Fruit fly (Drosophila melanogaster): Measurements from ENCODE around the gene CG10283.

Gene CG10283

dm6 chr2L:18466669-18467068, 17.6 kb downstream of the CG10283 start:
- TF ChIP-seq CTCF (optimal IDR thresholded peaks at IDR 0.05) (no peak), CG8478 (optimal IDR thresholded peaks at IDR 0.05) (no peak)

DNA sequence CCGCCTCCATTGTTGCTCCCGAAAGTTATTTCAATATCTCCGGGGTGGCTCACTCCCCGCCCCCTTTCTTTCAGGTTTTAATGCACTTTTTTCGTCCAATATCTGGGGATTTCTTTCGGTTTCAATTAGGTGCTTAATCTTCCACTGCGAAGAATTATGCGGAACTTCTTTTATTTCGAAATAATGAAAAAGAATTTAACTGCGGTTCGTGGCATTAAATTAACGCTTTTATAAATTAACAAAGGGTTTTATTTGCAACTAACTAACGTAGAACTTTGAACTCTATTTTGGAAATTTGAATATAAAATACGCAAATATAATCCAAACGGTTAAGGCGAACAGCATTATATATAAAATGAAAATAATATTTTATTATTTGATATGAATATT, 18.1 kb downstream of the CG10283 start:
- TF ChIP-seq CTCF (optimal IDR thresholded peaks at IDR 0.05): no peak
- TF ChIP-seq CG8478 (optimal IDR thresholded peaks at IDR 0.05): no peak

- no peak for TF ChIP-seq CTCF (optimal IDR thresholded peaks at IDR 0.05)
- no peak for TF ChIP-seq CG8478 (optimal IDR thresholded peaks at IDR 0.05)
These were observed 18.7 kb downstream of the CG10283 start for dm6 chr2L:18465402-18466201.

DNA sequence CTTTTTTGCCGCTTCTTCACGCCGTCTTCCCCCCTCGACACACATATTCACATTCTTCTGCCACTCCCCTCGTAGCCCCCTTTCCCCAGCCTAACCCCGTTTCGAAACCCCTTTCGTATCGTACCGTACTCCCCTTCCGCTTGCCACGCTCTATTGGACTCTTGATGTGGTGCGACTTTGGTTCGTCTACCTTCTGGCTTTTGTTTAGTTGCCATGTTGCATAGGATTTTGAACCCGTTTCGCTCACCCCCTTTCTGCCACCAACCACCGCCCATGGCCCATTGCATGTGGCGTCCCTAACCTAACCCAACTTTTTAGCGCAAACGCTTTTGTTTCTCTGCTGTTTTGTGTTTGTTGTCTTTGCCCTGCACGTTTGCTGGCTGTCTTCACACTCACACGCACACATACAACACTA, 20.2 kb downstream of the CG10283 start:
- TF ChIP-seq CTCF (optimal IDR thresholded peaks at IDR 0.05): no peak
- no peak for TF ChIP-seq CG8478 (optimal IDR thresholded peaks at IDR 0.05)

DNA sequence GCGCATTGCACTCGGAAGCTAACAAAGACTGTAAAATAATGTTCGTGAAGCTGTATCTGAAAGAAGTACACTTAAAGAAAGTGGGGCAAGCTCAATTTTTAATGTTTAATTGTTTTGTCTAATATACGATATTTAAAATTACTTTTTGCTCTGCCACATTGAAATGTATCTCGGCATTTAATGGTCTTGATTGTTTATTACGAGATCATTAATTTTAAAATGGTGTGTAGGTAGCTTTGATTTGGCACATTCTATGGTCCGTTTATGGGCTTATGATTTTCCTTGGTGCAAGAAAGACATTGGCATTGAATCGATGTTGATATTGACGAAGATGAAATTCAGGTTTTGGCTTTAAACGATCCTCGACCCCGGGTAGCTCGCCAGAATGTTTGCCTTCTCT, 20.7 kb downstream of the CG10283 start:
- TF ChIP-seq CTCF (optimal IDR thresholded peaks at IDR 0.05) (no peak), CG8478 (optimal IDR thresholded peaks at IDR 0.05) (no peak)

DNA sequence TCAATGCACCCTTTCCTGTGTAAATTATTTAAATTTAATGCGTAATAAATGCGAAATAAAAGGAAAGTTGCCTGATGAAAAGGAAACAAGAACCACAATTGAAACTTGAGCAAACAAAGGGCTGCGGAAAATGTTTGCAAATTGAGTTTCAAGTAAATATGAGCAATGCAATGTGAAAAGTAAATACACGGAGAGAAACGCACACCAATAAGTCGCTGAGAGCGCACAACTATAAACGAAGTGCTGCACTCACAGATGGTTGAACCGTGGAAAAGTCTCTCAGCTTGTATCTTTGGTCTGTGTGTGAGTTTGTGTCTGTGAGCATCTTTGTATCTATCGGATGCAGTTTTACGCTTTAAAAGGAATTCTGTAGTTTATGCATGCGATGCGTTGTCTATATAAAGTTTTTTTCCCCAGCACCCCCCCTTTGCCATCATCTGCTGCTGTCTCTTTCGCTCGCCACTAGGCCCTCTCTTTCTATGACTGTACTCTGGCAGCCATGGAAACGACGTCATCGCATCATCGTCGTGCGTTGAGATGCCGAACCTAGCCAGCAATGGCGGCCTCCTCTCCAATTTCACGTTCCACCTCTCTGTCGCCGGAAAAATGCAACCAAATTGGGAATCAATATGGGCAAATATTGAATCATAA, 24.5 kb downstream of the CG10283 start:
- no peak for TF ChIP-seq CTCF (optimal IDR thresholded peaks at IDR 0.05)
- no peak for TF ChIP-seq CG8478 (optimal IDR thresholded peaks at IDR 0.05)

DNA sequence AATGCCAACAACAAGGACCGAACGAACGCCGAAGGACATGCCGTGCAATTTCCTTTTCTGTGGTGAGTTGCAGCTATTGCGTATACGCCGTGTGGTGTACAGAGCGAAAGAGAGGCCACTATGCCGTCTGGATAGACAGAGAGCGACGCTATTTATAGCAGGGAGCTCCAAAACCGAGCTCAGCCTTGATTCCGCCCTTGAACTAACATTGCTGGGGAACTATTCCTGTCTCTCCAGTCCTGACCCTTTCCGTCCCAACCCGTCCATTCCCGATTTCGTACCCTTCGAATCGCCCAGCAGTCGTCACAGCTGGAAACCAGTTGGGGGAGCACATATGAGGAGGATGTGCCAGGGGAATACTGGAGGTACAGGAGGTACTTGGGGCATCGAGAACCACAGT, 25.8 kb downstream of the CG10283 start:
- no peak for TF ChIP-seq CG8478 (optimal IDR thresholded peaks at IDR 0.05)

- TF ChIP-seq CG8478 (optimal IDR thresholded peaks at IDR 0.05) (no peak), CTCF (optimal IDR thresholded peaks at IDR 0.05) (no peak)
These were observed 27.3 kb downstream of the CG10283 start for dm6 chr2L:18456932-18457583.

DNA sequence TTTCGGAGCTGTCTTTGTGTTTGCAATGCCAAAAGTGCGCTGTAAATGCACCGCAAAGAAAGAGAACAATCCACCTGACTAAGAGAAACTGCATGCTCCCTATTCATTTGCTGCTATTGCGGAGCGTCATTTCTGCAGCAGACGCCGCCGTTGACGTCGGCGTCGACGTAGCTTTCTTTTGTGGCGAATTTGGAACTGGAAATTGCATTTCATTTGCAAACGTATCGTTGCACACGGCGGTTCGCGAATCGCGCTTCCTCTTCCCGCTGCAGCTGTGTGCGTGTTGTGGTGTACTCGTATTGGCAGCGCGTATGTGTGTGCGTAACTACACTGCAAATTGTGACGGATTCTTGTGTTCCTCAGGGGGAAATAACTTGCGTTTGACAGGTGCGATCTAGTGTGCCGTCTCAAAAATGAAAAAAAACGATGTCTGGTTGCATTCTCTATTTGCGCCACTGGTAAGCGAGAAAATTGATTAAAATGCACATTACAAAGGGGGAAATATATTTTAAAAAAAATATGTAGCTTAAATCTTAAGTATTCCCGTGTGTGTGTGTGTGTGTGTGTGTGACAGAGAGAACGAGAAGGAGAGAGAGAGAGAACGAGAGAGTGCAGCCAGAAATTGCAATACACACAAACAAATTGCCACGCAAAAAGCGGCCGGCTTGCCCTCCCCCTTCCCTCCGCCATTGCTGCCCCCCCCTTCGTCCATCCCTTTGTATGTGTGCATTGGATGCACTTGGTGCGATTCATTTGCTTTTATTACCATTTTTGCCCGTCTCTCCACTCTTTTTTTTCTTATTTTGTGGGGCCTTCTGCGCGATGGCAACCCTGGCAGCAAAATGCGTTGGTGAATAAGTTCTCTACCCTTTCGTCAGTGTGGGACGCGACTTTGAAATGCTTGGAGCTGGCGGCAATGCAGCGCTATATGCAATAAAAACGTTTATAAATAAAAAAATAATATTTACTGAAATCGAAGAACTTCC, 28.5 kb downstream of the CG10283 start:
- TF ChIP-seq CG8478 (optimal IDR thresholded peaks at IDR 0.05) (no peak), CTCF (optimal IDR thresholded peaks at IDR 0.05) (no peak)

DNA sequence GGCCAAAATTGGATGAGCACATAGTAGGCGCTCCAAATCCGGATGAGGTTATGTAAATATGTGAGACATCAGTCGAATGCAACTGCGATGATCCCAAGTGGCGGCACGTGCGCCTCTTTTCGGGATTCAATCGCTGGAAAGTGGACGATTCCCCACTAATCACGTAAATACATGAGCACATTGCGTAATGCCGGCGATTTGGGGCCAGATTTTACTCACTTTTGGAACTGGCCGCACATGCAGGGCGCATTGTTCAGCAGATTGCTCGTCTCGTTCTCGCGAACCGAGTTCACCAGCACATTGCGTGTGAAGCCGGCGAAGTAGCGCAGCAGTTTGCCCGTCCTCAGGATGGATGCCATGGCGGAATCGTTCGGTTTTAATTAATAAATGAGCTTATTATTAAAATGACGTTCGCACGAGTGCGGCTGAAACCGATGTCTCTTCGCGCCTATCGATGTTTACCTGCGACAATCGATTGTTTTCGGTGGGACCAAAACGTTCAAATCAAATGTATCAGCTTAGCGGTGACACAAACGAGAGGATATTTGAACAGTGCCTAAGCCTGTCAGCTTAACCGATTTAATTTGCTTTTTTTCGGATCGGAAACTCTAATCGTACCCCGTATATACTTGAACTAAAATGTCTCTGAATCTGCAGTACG, 30.1 kb downstream of the CG10283 start, which contains the start of the genes bsf and Ntf-2r:
bsf (minus strand) TSS at position 460 of the 661 bp plus-strand sequence.
Ntf-2r (plus strand) TSS at position 522 of the 661 bp plus-strand sequence.
- TF ChIP-seq CTCF (optimal IDR thresholded peaks at IDR 0.05): peak; percentile 45 to 49
- TF ChIP-seq CG8478 (optimal IDR thresholded peaks at IDR 0.05): no peak

dm6 chr2L:18448639-18449430, 35.5 kb downstream of the CG10283 start, which contains the start of gene ncm:
ncm (minus strand) TSS chr2L:18448957.
- TF ChIP-seq CG8478 (optimal IDR thresholded peaks at IDR 0.05) (no peak), CTCF (optimal IDR thresholded peaks at IDR 0.05) (no peak)

- no peak for TF ChIP-seq CTCF (optimal IDR thresholded peaks at IDR 0.05)
- TF ChIP-seq CG8478 (optimal IDR thresholded peaks at IDR 0.05): no peak
These were observed 41.3 kb downstream of the CG10283 start, which contains the start of gene RpS26 for dm6 chr2L:18442903-18443608. RpS26 (minus strand) TSS chr2L:18443277.

DNA sequence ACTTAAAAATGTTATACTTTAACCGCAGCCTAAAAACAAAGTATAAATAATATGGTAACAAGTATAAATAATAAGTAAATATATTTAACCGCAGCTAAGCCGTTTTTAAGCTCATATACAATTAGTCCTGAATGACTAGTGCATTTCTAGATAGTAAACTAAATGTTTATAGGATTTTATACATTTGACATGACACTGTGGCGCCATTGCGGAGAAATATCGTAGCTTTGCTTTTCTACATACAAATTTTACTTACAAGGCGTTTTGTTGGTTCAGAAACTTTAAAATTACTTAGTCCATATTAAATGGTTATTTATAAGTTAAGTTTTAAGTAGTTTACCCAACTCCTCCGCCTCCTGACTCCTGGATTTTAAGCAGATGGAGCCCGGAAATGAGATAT, 43.1 kb downstream of the CG10283 start:
- peak; percentile 78 to 91 for TF ChIP-seq CTCF (optimal IDR thresholded peaks at IDR 0.05)
- no peak for TF ChIP-seq CG8478 (optimal IDR thresholded peaks at IDR 0.05)

All from S2 (cell line).